Fruit fly (Drosophila melanogaster) whole organism, embryonic: ENCODE results near the gene sra.
A peak's percentile ranks its signal among the peaks of the same experiment; 100 is the strongest.

ENCODE experiments used
- Aef1 ChIP-seq: fragments of 200-800 bp; sonication (Bioruptor generic); IDR thresholded peaks from 3 replicates; pipeline ENCODE4 v1.3.6; 2022; ENCODE audit warnings: missing biosample characterization, missing genetic modification characterization
- Atf-2 ChIP-seq: fragments of 200-800 bp; sonication (Bioruptor generic); optimal IDR thresholded peaks from 2 replicates; lab custom pipeline; 2016; ENCODE audit warnings: missing biosample characterization, missing genetic modification characterization
- CG1024 ChIP-seq: fragments of 200-800 bp; sonication (Bioruptor generic); IDR thresholded peaks from 2 replicates; pipeline ENCODE4 v1.3.6; 2022; ENCODE audit warnings: missing biosample characterization, missing genetic modification characterization
- CG10274 ChIP-seq: fragments of 200-800 bp; sonication (Bioruptor generic); optimal IDR thresholded peaks from 3 replicates; lab custom pipeline; 2017; ENCODE audit warnings: missing biosample characterization, mild to moderate bottlenecking, missing genetic modification characterization
- CG10366 ChIP-seq: fragments of 200-800 bp; sonication (Bioruptor generic); IDR thresholded peaks from 2 replicates; pipeline ENCODE4 v1.3.6; 2022; ENCODE audit warnings: missing biosample characterization, missing genetic modification characterization
- CG1233 ChIP-seq: fragments of 200-800 bp; sonication (Bioruptor generic); optimal IDR thresholded peaks from 4 replicates; lab custom pipeline; 2018; ENCODE audit warnings: missing biosample characterization, mild to moderate bottlenecking, missing genetic modification characterization
- CG13287 ChIP-seq: fragments of 200-800 bp; sonication (Bioruptor generic); IDR thresholded peaks from 2 replicates; pipeline ENCODE4 v1.3.6; 2022; ENCODE audit warnings: missing biosample characterization, missing genetic modification characterization; ENCODE audit not compliant: partially characterized antibody
- CG14710 ChIP-seq: fragments of 200-800 bp; sonication (Bioruptor generic); optimal IDR thresholded peaks from 3 replicates; lab custom pipeline; 2019; ENCODE audit warnings: missing biosample characterization, mild to moderate bottlenecking, missing genetic modification characterization, moderate library complexity
- CG1529 ChIP-seq: fragments of 200-800 bp; sonication (Bioruptor generic); optimal IDR thresholded peaks from 3 replicates; lab custom pipeline; 2018; ENCODE audit warnings: missing biosample characterization, missing genetic modification characterization
- CG33213 ChIP-seq: fragments of 200-800 bp; sonication (Bioruptor generic); optimal IDR thresholded peaks from 3 replicates; lab custom pipeline; 2016; ENCODE audit warnings: missing biosample characterization, missing genetic modification characterization
- CG34224 ChIP-seq: fragments of 200-800 bp; sonication (Bioruptor generic); IDR thresholded peaks from 3 replicates; pipeline ENCODE4 v1.3.6; 2022; ENCODE audit warnings: missing biosample characterization, missing genetic modification characterization; ENCODE audit not compliant: partially characterized antibody
- CG4404 ChIP-seq: fragments of 200-800 bp; sonication (Bioruptor generic); IDR thresholded peaks from 2 replicates; pipeline ENCODE4 v1.3.6; 2022; ENCODE audit warnings: missing biosample characterization, missing genetic modification characterization
- CG4424 ChIP-seq: fragments of 200-800 bp; sonication (Bioruptor generic); optimal IDR thresholded peaks from 3 replicates; lab custom pipeline; 2016; ENCODE audit warnings: missing biosample characterization, missing genetic modification characterization
- CG8359 ChIP-seq: fragments of 200-800 bp; sonication (Bioruptor generic); optimal IDR thresholded peaks from 2 replicates; lab custom pipeline; 2017; ENCODE audit warnings: missing biosample characterization, mild to moderate bottlenecking, missing genetic modification characterization, borderline replicate concordance
- CG9817 ChIP-seq: fragments of 200-800 bp; sonication (Bioruptor generic); optimal IDR thresholded peaks from 2 replicates; lab custom pipeline; 2018; ENCODE audit warnings: missing biosample characterization, mild to moderate bottlenecking, missing genetic modification characterization, moderate library complexity
- CHES-1-like ChIP-seq: fragments of 200-800 bp; sonication (Bioruptor generic); optimal IDR thresholded peaks from 2 replicates; lab custom pipeline; 2016; ENCODE audit warnings: missing biosample characterization, missing genetic modification characterization
- Deaf1 ChIP-seq: fragments of 200-800 bp; optimal IDR thresholded peaks from 3 replicates; lab custom pipeline; 2019; ENCODE audit warnings: missing biosample characterization, mild to moderate bottlenecking, missing genetic modification characterization, moderate library complexity
- Fer1 ChIP-seq: fragments of 200-800 bp; sonication (Bioruptor generic); optimal IDR thresholded peaks from 2 replicates; lab custom pipeline; 2017; ENCODE audit warnings: missing biosample characterization, mild to moderate bottlenecking, missing genetic modification characterization
- GATAe ChIP-seq: fragments of 200-800 bp; sonication (Bioruptor generic); conservative IDR thresholded peaks from 2 replicates; pipeline ENCODE4 v1.3.6; 2022; ENCODE audit warnings: missing biosample characterization, missing genetic modification characterization
- Hr78 ChIP-seq, 2 experiments: fragments of 200-800 bp in 1 of 2; fragments of >200 bp in 1 of 2; sonication (Bioruptor generic) in 1 of 2; optimal IDR thresholded peaks; 2 replicates each; lab custom pipeline; 2017 to 2019; ENCODE audit warnings: missing biosample characterization in 2 of 2, missing genetic modification characterization in 2 of 2, mild to moderate bottlenecking in 1 of 2, moderate library complexity in 1 of 2
- Mes4 ChIP-seq: fragments of 200-800 bp; sonication (Bioruptor generic); optimal IDR thresholded peaks from 2 replicates; lab custom pipeline; 2016; ENCODE audit warnings: missing biosample characterization, missing genetic modification characterization
- Side ChIP-seq: fragments of 200-800 bp; sonication (Bioruptor generic); optimal IDR thresholded peaks from 2 replicates; lab custom pipeline; 2016; ENCODE audit warnings: missing biosample characterization, missing genetic modification characterization
- Ssrp ChIP-seq: fragments of 200-800 bp; sonication (Bioruptor generic); optimal IDR thresholded peaks from 2 replicates; lab custom pipeline; 2018; ENCODE audit warnings: missing biosample characterization, mild to moderate bottlenecking, missing genetic modification characterization, moderate library complexity
- Xrp1 ChIP-seq: fragments of 200-800 bp; sonication (Bioruptor generic); IDR thresholded peaks from 2 replicates; pipeline ENCODE4 v1.3.6; 2022; ENCODE audit warnings: missing biosample characterization, missing genetic modification characterization
- al ChIP-seq: fragments of 200-800 bp; sonication (Bioruptor generic); IDR thresholded peaks from 2 replicates; pipeline ENCODE4 v1.3.6; 2022; ENCODE audit warnings: missing biosample characterization, missing genetic modification characterization
- az2 ChIP-seq: fragments of 200-800 bp; sonication (Bioruptor generic); optimal IDR thresholded peaks from 3 replicates; lab custom pipeline; 2016; ENCODE audit warnings: missing biosample characterization, missing genetic modification characterization
- cas ChIP-seq: fragments of 200-800 bp; sonication (Bioruptor generic); IDR thresholded peaks from 2 replicates; pipeline ENCODE4 v1.3.6; 2022; ENCODE audit warnings: missing biosample characterization, missing genetic modification characterization
- esg ChIP-seq: fragments of 200-800 bp; sonication (Bioruptor generic); conservative IDR thresholded peaks from 2 replicates; pipeline ENCODE4 v1.3.6; 2022; ENCODE audit warnings: missing biosample characterization, missing genetic modification characterization
- eyg ChIP-seq: fragments of 200-800 bp; sonication (Bioruptor generic); optimal IDR thresholded peaks from 3 replicates; lab custom pipeline; 2016; ENCODE audit warnings: missing biosample characterization, missing genetic modification characterization
- hb ChIP-seq: fragments of 200-800 bp; sonication (Bioruptor generic); IDR thresholded peaks from 3 replicates; pipeline ENCODE4 v1.3.6; 2022; ENCODE audit warnings: missing biosample characterization, missing genetic modification characterization; ENCODE audit not compliant: partially characterized antibody
- insv ChIP-seq, 2 experiments: fragments of 200-800 bp; sonication (Bioruptor generic); optimal IDR thresholded peaks; 3 replicates each; lab custom pipeline; 2016 to 2018; ENCODE audit warnings: missing biosample characterization in 2 of 2, missing genetic modification characterization in 2 of 2
- jing ChIP-seq: fragments of 200-800 bp; sonication (Bioruptor generic); optimal IDR thresholded peaks from 2 replicates; lab custom pipeline; 2018; ENCODE audit warnings: missing biosample characterization, mild to moderate bottlenecking, missing genetic modification characterization
- lilli ChIP-seq: fragments of 200-800 bp; sonication (Bioruptor generic); optimal IDR thresholded peaks from 3 replicates; lab custom pipeline; 2016; ENCODE audit warnings: missing biosample characterization, missing genetic modification characterization
- maf-S ChIP-seq: fragments of 200-800 bp; sonication (Bioruptor generic); optimal IDR thresholded peaks from 2 replicates; lab custom pipeline; 2016; ENCODE audit warnings: missing biosample characterization, missing genetic modification characterization
- nerfin-1 ChIP-seq: fragments of 200-800 bp; sonication (Bioruptor generic); optimal IDR thresholded peaks from 3 replicates; lab custom pipeline; 2019; ENCODE audit warnings: missing biosample characterization, mild to moderate bottlenecking, missing genetic modification characterization, moderate library complexity
- nerfin-2 ChIP-seq: fragments of 200-800 bp; sonication (Bioruptor generic); IDR thresholded peaks from 2 replicates; pipeline ENCODE4 v1.3.6; 2022; ENCODE audit warnings: missing biosample characterization, missing genetic modification characterization; ENCODE audit not compliant: partially characterized antibody
- pros ChIP-seq: fragments of 200-800 bp; sonication (Bioruptor generic); optimal IDR thresholded peaks from 3 replicates; lab custom pipeline; 2019; ENCODE audit warnings: missing biosample characterization, mild to moderate bottlenecking, missing genetic modification characterization, moderate library complexity
- ranshi ChIP-seq: fragments of 200-800 bp; sonication (Bioruptor generic); IDR thresholded peaks from 2 replicates; pipeline ENCODE4 v1.3.6; 2022; ENCODE audit warnings: missing biosample characterization, missing genetic modification characterization
- rib ChIP-seq: fragments of 200-800 bp; sonication (Bioruptor generic); IDR thresholded peaks from 2 replicates; pipeline ENCODE4 v1.3.6; 2022; ENCODE audit warnings: missing biosample characterization, missing genetic modification characterization
- run ChIP-seq: fragments of 200-800 bp; sonication (Bioruptor generic); optimal IDR thresholded peaks from 3 replicates; lab custom pipeline; 2018; ENCODE audit warnings: missing biosample characterization, mild to moderate bottlenecking, missing genetic modification characterization
- sd ChIP-seq: fragments of 200-800 bp; sonication (Bioruptor generic); optimal IDR thresholded peaks from 3 replicates; lab custom pipeline; 2018; ENCODE audit warnings: missing biosample characterization, mild to moderate bottlenecking, missing genetic modification characterization, moderate library complexity
- shn ChIP-seq: fragments of 200-800 bp; sonication (Bioruptor generic); optimal IDR thresholded peaks from 3 replicates; lab custom pipeline; 2016; ENCODE audit warnings: missing biosample characterization, missing genetic modification characterization
- sisA ChIP-seq: fragments of 200-800 bp; sonication (Bioruptor generic); IDR thresholded peaks from 2 replicates; pipeline ENCODE4 v1.3.6; 2022; ENCODE audit warnings: missing biosample characterization, missing genetic modification characterization
- sna ChIP-seq: fragments of 200-800 bp; sonication (Bioruptor generic); IDR thresholded peaks from 2 replicates; pipeline ENCODE4 v1.3.6; 2022; ENCODE audit warnings: missing biosample characterization, missing genetic modification characterization; ENCODE audit not compliant: partially characterized antibody
- wdn ChIP-seq: fragments of 200-800 bp; sonication (Bioruptor generic); IDR thresholded peaks from 2 replicates; pipeline ENCODE4 v1.3.6; 2022; ENCODE audit warnings: missing biosample characterization, missing genetic modification characterization

Gene sra

dm6 chr3R:16146632-16147453 is 40.0 kb upstream of the sra start, which contains the start of the genes Mic26-27 and CG5916 (continued):
- TF ChIP-seq az2 (peak; percentile 58), lilli (GFP tag; lab: Kevin White, UChicago) (peak; percentile 81), sisA (GFP tag; lab: Robert Waterston, UW) (peak; percentile 95), nerfin-1 (tag; lab: Kevin White, UChicago) (peak; percentile 82), maf-S (GFP tag; lab: Kevin White, UChicago) (peak; percentile 61), Side (GFP tag; lab: Kevin White, UChicago) (peak; percentile 75), CG1233 (GFP tag; lab: Kevin White, UChicago) (no peak), rib (GFP tag; lab: Robert Waterston, UW) (no peak), esg (peak; percentile 75), cas (GFP tag; lab: Robert Waterston, UW) (peak; percentile 24; the same call in 1 of the 2 replicates), CG1529 (GFP tag; lab: Kevin White, UChicago) (no peak), CHES-1-like (peak; percentile 84), CG8359 (GFP tag; lab: Kevin White, UChicago) (no peak), hb (peak; percentile 100), sna (GFP tag; lab: Robert Waterston, UW) (peak; percentile 100), pros (no peak), Hr78 (GFP tag; optimal IDR thresholded peaks at IDR 0.05; lab: Kevin White, UChicago) (no peak), shn (peak; percentile 94), CG10274 (GFP tag; lab: Kevin White, UChicago) (peak; percentile 1), CG4424 (peak; percentile 78), sd (tag; lab: Kevin White, UChicago) (peak; percentile 52), Atf-2 (peak; percentile 64), eyg (GFP tag; lab: Kevin White, UChicago) (peak; percentile 67), al (GFP tag; lab: Robert Waterston, UW) (peak; percentile 60; the same call in 1 of the 2 replicates), CG34224 (GFP tag; lab: Robert Waterston, UW) (peak; percentile 100), Ssrp (peak; percentile 88), Mes4 (peak; percentile 81), Fer1 (GFP tag; lab: Kevin White, UChicago) (no peak), CG9817 (tag; lab: Kevin White, UChicago) (peak; percentile 69), jing (GFP tag; lab: Kevin White, UChicago) (peak; percentile 61), Deaf1 (tag; lab: Kevin White, UChicago) (peak; percentile 16), CG13287 (GFP tag; lab: Robert Waterston, UW) (peak; percentile 100), insv (GFP tag; optimal IDR thresholded peaks at IDR 0.05; lab: Kevin White, UChicago) (peak in 1 of 2 experiments; percentile 8), Aef1 (GFP tag; lab: Robert Waterston, UW) (peak; percentile 88), nerfin-2 (GFP tag; lab: Robert Waterston, UW) (peak; percentile 100), run (no peak), GATAe (GFP tag; lab: Robert Waterston, UW) (no peak; the same call in 1 of the 2 replicates), CG33213 (GFP tag; lab: Kevin White, UChicago) (peak; percentile 87), ranshi (peak; percentile 71), CG4404 (GFP tag; lab: Robert Waterston, UW) (peak; percentile 93), CG10366 (GFP tag; lab: Robert Waterston, UW) (peak; percentile 89), Xrp1 (GFP tag; lab: Robert Waterston, UW) (peak; percentile 87), CG1024 (peak; percentile 72), wdn (peak; percentile 41; the same call in 1 of the 2 replicates), CG14710 (tag; lab: Kevin White, UChicago) (peak; percentile 90)
